Worm (Caenorhabditis elegans) whole organism, L1 larva: Measurements from ENCODE around the gene ZK863.1.
"Not testable (repeated sequence)": the region's sequence is repeated elsewhere in the genome, so short reads cannot be mapped to it uniquely, and the experiment has no call there.

Experiments
- ama-1 ChIP-seq: fragments of 150-350 bp; optimal IDR thresholded peaks from 2 replicates; lab custom pipeline; 2014
- ceh-63 ChIP-seq: fragments of 200-800 bp; sonication (Bioruptor generic); optimal IDR thresholded peaks from 2 replicates; lab custom pipeline; 2018; ENCODE audit warnings: mild to moderate bottlenecking, missing genetic modification characterization, missing compliant biosample characterization
- ceh-8 ChIP-seq: fragments of 200-800 bp; sonication (Bioruptor generic); optimal IDR thresholded peaks from 2 replicates; lab custom pipeline; 2018; ENCODE audit warnings: mild to moderate bottlenecking, missing genetic modification characterization, moderate library complexity, missing compliant biosample characterization
- mdl-1 ChIP-seq, 2 experiments: fragments of 150-350 bp; optimal IDR thresholded peaks; 2 replicates each; lab custom pipeline; 2014 to 2017; ENCODE audit warnings: missing biosample characterization in 2 of 2, missing genetic modification characterization in 2 of 2, inconsistent platforms in 1 of 2
- nhr-28 ChIP-seq: fragments of 150-350 bp; optimal IDR thresholded peaks from 2 replicates; lab custom pipeline; 2014; ENCODE audit warnings: missing biosample characterization, missing genetic modification characterization
- nhr-77 ChIP-seq: fragments of 150-350 bp; optimal IDR thresholded peaks from 2 replicates; lab custom pipeline; 2014; ENCODE audit warnings: missing biosample characterization, missing genetic modification characterization
- rnt-1 ChIP-seq: sonication (generic microtip); optimal IDR thresholded peaks from 2 replicates; lab custom pipeline; 2016; ENCODE audit warnings: mild to moderate bottlenecking, missing genetic modification characterization, moderate library complexity, missing compliant biosample characterization
- sox-4 ChIP-seq: sonication (generic microtip); optimal IDR thresholded peaks from 2 replicates; lab custom pipeline; 2016; ENCODE audit warnings: missing genetic modification characterization, missing compliant biosample characterization
- unc-62 ChIP-seq: fragments of 150-350 bp; optimal IDR thresholded peaks from 2 replicates; lab custom pipeline; 2014; ENCODE audit warnings: missing biosample characterization, missing genetic modification reagents, missing genetic modification characterization

DNA sequence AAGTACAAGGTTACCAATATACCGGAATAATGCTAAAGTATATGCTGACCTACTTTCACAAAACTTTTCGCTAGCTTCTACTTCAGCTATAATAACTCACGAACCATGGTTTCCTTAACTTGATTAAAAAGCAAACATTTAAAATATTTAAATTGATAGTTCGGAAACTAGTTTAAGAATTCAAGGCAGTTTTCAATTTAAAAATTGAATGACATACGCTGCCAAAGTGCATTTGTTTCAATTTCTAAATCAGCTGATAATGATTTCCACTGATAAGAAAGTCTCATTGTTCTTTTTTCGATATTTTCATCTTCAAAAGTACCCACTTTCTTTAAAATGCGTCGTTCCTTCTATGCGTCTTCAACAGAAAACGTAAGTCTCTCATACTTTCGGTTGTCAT, 38.9 kb downstream of the ZK863.1 start, which contains the start of gene enpp-1:
- TF ChIP-seq nhr-77 (tag; lab: Kevin White, UChicago); ceh-63 (GFP tag; lab: Kevin White, UChicago); ama-1 (lab: Kevin White, UChicago); unc-62 (GFP tag; lab: Kevin White, UChicago); nhr-28; ceh-8 (GFP tag; lab: Kevin White, UChicago); rnt-1; sox-4 (tag; lab: Kevin White, UChicago); mdl-1 (tag; optimal IDR thresholded peaks at IDR 0.05; lab: Kevin White, UChicago): not testable (repeated sequence)
